Worm (Caenorhabditis elegans): ENCODE results near the gene egl-45.

DNA sequence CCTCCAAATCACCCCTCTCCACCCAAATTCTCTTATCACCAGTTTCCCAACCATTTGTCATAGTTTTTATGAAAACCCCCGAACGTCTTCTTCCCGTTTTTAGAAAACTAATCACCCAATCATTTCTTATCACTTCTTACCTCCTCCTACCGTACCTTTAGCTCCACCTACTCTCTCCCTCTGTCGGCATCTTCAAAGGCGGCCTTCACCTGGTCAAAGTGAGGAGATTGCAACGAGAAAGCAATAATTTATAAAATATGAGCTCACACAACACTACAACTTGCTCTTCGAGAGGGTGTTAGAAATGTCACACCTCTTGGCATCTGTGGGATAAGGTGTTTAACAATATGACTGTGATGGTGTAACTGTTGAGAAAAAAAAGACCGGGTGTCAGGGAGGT lies 19.4 kb downstream of the egl-45 start:
- TF ChIP-seq ama-1 (optimal IDR thresholded peaks at IDR 0.05) (no peak), ceh-9 (tag; optimal IDR thresholded peaks at IDR 0.05) (no peak), ceh-18 (tag; optimal IDR thresholded peaks at IDR 0.05) (no peak), lin-11 (tag; optimal IDR thresholded peaks at IDR 0.05) (no peak), fkh-10 (GFP tag; optimal IDR thresholded peaks at IDR 0.05) (no peak), fkh-6 (tag; optimal IDR thresholded peaks at IDR 0.05) (no peak), pat-9 (tag; optimal IDR thresholded peaks at IDR 0.05) (no peak), hlh-8 (tag; optimal IDR thresholded peaks at IDR 0.05) (no peak)
